Worm (Caenorhabditis elegans) whole organism, L1 larva: Measurements from ENCODE around the gene srd-11.

Experiments
- ces-1 ChIP-seq: fragments of 150-350 bp; optimal IDR thresholded peaks from 2 replicates; lab custom pipeline; 2014; ENCODE audit warnings: missing biosample characterization, missing genetic modification reagents, missing genetic modification characterization
- efl-1 ChIP-seq, 4 experiments: fragments of 150-350 bp; optimal IDR thresholded peaks in 3 of 4; peaks in 1 of 4; 1 replicate in 1 of 4; 2 replicates in 3 of 4; lab custom pipeline; 2014; ENCODE audit warnings: missing biosample characterization in 2 of 4, missing genetic modification characterization in 2 of 4, missing genetic modification reagents in 2 of 4
- egl-27 ChIP-seq, 2 experiments: fragments of 150-350 bp in 1 of 2; sonication (generic microtip); optimal IDR thresholded peaks; 3 replicates each; lab custom pipeline; 2017 to 2018; ENCODE audit warnings: missing biosample characterization in 2 of 2, missing genetic modification characterization in 2 of 2, missing genetic modification reagents in 2 of 2
- fkh-10 ChIP-seq: sonication (generic microtip); optimal IDR thresholded peaks from 2 replicates; lab custom pipeline; 2017; ENCODE audit warnings: missing biosample characterization, missing genetic modification reagents, missing genetic modification characterization
- irx-1 ChIP-seq: sonication (generic microtip); optimal IDR thresholded peaks from 2 replicates; lab custom pipeline; 2016; ENCODE audit warnings: missing genetic modification characterization, missing compliant biosample characterization
- nhr-28 ChIP-seq: fragments of 150-350 bp; optimal IDR thresholded peaks from 2 replicates; lab custom pipeline; 2014; ENCODE audit warnings: missing biosample characterization, missing genetic modification characterization
- nhr-77 ChIP-seq: fragments of 150-350 bp; optimal IDR thresholded peaks from 2 replicates; lab custom pipeline; 2014; ENCODE audit warnings: missing biosample characterization, missing genetic modification characterization
- nhr-90 ChIP-seq: sonication (generic microtip); optimal IDR thresholded peaks from 2 replicates; lab custom pipeline; 2016; ENCODE audit warnings: mild to moderate bottlenecking, missing genetic modification characterization, missing compliant biosample characterization; ENCODE audit not compliant: poor library complexity
- skn-1 ChIP-seq: fragments of 150-350 bp; optimal IDR thresholded peaks from 2 replicates; lab custom pipeline; 2014; ENCODE audit warnings: missing biosample characterization, missing genetic modification characterization
- sptf-1 ChIP-seq: fragments of 150-350 bp; optimal IDR thresholded peaks from 2 replicates; lab custom pipeline; 2014; ENCODE audit warnings: missing biosample characterization, missing genetic modification characterization
- unc-62 ChIP-seq: fragments of 150-350 bp; optimal IDR thresholded peaks from 2 replicates; lab custom pipeline; 2014; ENCODE audit warnings: missing biosample characterization, missing genetic modification reagents, missing genetic modification characterization

- TF ChIP-seq sptf-1 (tag; lab: Kevin White, UChicago), result no peak
- no peak for TF ChIP-seq unc-62 (GFP tag; lab: Kevin White, UChicago)
- TF ChIP-seq skn-1, result no peak
- no peak for TF ChIP-seq nhr-28 (tag; lab: Kevin White, UChicago)
- TF ChIP-seq efl-1 (optimal IDR thresholded peaks at IDR 0.05; lab: Kevin White, UChicago), result peak; percentile 46 to 66
- TF ChIP-seq efl-1 (GFP tag; optimal IDR thresholded peaks at IDR 0.05 in 1 of 2; lab: Kevin White, UChicago), result peak; percentile 58 to 95
- TF ChIP-seq irx-1 (tag; lab: Kevin White, UChicago), result peak; percentile 41
- no peak for TF ChIP-seq ces-1 (GFP tag; lab: Kevin White, UChicago)
- TF ChIP-seq nhr-77 (tag; lab: Kevin White, UChicago), result no peak
- TF ChIP-seq egl-27 (tag; optimal IDR thresholded peaks at IDR 0.05; lab: Kevin White, UChicago), result no peak
- TF ChIP-seq nhr-90, result peak; percentile 37
- TF ChIP-seq fkh-10 (GFP tag; lab: Kevin White, UChicago), result no peak
Measured at ce11 chrV:13591504-13592174, 28.0 kb downstream of the srd-11 start, which contains the start of gene tbcb-1.
